Worm (Caenorhabditis elegans) whole organism, L3 larva: Measurements from ENCODE around the gene srh-62.

Experiments
- ceh-9 ChIP-seq: sonication (generic microtip); optimal IDR thresholded peaks from 2 replicates; lab custom pipeline; 2018; ENCODE audit warnings: missing biosample characterization, missing genetic modification characterization
- mml-1 ChIP-seq: fragments of 150-350 bp; sonication (generic microtip); optimal IDR thresholded peaks from 3 replicates; lab custom pipeline; 2014; ENCODE audit warnings: missing biosample characterization, missing genetic modification characterization
- nhr-12 ChIP-seq: fragments of 150-350 bp; optimal IDR thresholded peaks from 2 replicates; lab custom pipeline; 2014; ENCODE audit warnings: missing biosample characterization, missing genetic modification characterization
- nhr-237 ChIP-seq: fragments of 150-350 bp; optimal IDR thresholded peaks from 2 replicates; lab custom pipeline; 2014; ENCODE audit warnings: missing biosample characterization, missing genetic modification characterization
- nhr-25 ChIP-seq: sonication (generic microtip); optimal IDR thresholded peaks from 2 replicates; lab custom pipeline; 2017; ENCODE audit warnings: missing biosample characterization, missing genetic modification characterization
- nhr-77 ChIP-seq: fragments of 150-350 bp; optimal IDR thresholded peaks from 2 replicates; lab custom pipeline; 2014; ENCODE audit warnings: missing biosample characterization, missing genetic modification characterization

DNA sequence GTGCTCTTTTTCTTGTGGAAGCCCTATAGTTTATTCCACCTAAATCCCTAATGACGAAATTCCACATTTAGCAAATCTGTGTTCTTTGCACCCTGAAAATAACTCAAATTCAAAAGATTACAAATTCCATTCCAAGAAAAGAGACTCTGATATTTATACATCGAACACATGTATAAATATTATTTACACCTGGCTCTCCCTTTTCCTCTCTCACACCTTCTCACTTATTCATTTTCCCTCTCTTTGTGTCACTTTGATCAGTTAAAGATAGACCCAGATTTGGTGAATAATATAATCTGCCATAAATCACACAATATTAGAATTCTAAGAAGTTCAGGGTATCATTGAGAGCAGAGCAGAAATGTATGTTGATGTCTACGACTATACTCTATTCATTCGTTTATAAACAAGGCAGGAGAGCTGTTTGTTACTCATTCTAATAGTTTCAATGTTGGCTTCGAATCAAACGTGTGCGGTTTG, 10.7 kb downstream of the srh-62 start, which contains the start of gene nhr-254:
- TF ChIP-seq nhr-77 (tag; lab: Kevin White, UChicago) (no peak), mml-1 (no peak), nhr-12 (no peak), nhr-25 (tag; lab: Kevin White, UChicago) (no peak), ceh-9 (tag; lab: Kevin White, UChicago) (no peak), nhr-237 (no peak)
